Fruit fly (Drosophila melanogaster): ENCODE measurements around the gene CG7573.

The CG7573 gene

dm6 chr3L:11353002-11353401, 41.5 kb downstream of the CG7573 start (continued):
- TF ChIP-seq ro (GFP tag; IDR thresholded peaks at IDR 0.05) = peak; percentile 59; the same call in 1 of the 2 replicates
- peak; percentile 6 for TF ChIP-seq abd-A (tag; optimal IDR thresholded peaks at IDR 0.05)
- peak; percentile 91 for TF ChIP-seq Meics (GFP tag; optimal IDR thresholded peaks at IDR 0.05)
- TF ChIP-seq p53 (GFP tag; optimal IDR thresholded peaks at IDR 0.05) = peak; percentile 43
- peak; percentile 87 for TF ChIP-seq CoRest (tag; optimal IDR thresholded peaks at IDR 0.05)
- peak; percentile 80 for TF ChIP-seq CG9215 (GFP tag; IDR thresholded peaks at IDR 0.05)
- TF ChIP-seq CG5245 (GFP tag; optimal IDR thresholded peaks at IDR 0.05) = peak; percentile 77
- peak; percentile 57; the same call in 1 of the 3 replicates for TF ChIP-seq Optix (GFP tag; IDR thresholded peaks at IDR 0.05)
- TF ChIP-seq CG13424 (tag; optimal IDR thresholded peaks at IDR 0.05) = peak; percentile 76
- TF ChIP-seq CG1024 (GFP tag; IDR thresholded peaks at IDR 0.05) = peak; percentile 14; the same call in 1 of the 2 replicates
- TF ChIP-seq tap (tag; optimal IDR thresholded peaks at IDR 0.05) = peak; percentile 64
- TF ChIP-seq tll (GFP tag; optimal IDR thresholded peaks at IDR 0.05) = no peak
- no peak for TF ChIP-seq Sin3A (optimal IDR thresholded peaks at IDR 0.05)
- no peak for TF ChIP-seq CG2199 (GFP tag; IDR thresholded peaks at IDR 0.05)
- TF ChIP-seq row (GFP tag; IDR thresholded peaks at IDR 0.05) = peak; percentile 92
- peak; percentile 83 for TF ChIP-seq CG34422 (GFP tag; IDR thresholded peaks at IDR 0.05)
- TF ChIP-seq Nf-YC (tag; optimal IDR thresholded peaks at IDR 0.05) = peak; percentile 24
- peak; percentile 97 for TF ChIP-seq Ets65A (GFP tag)
- no peak for TF ChIP-seq amos (GFP tag; IDR thresholded peaks at IDR 0.05; ENCODE audit: partially characterized antibody)
- no peak for TF ChIP-seq CG17186 (GFP tag; optimal IDR thresholded peaks at IDR 0.05)
- TF ChIP-seq tio (GFP tag; optimal IDR thresholded peaks at IDR 0.05) = peak; percentile 86
- peak; percentile 67; the same call in 1 of the 2 replicates for TF ChIP-seq CG5953 (GFP tag; IDR thresholded peaks at IDR 0.05)
- TF ChIP-seq CG8281 (tag; optimal IDR thresholded peaks at IDR 0.05) = peak; percentile 34
- peak; percentile 71 for TF ChIP-seq Abd-B (GFP tag; optimal IDR thresholded peaks at IDR 0.05)
- TF ChIP-seq pum (GFP tag; optimal IDR thresholded peaks at IDR 0.05) = peak; percentile 70
- TF ChIP-seq Atf-2 (GFP tag; optimal IDR thresholded peaks at IDR 0.05) = peak; percentile 73
- no peak for TF ChIP-seq inv (GFP tag; IDR thresholded peaks at IDR 0.05; ENCODE audit: partially characterized antibody)
- TF ChIP-seq BtbVII (GFP tag; optimal IDR thresholded peaks at IDR 0.05) = peak; percentile 87
- peak; percentile 71 for TF ChIP-seq CG12942 (GFP tag; optimal IDR thresholded peaks at IDR 0.05)
- peak; percentile 75 for TF ChIP-seq CG9876 (GFP tag; optimal IDR thresholded peaks at IDR 0.05)
- TF ChIP-seq CG9817 (tag; optimal IDR thresholded peaks at IDR 0.05) = peak; percentile 88
- peak; percentile 49 for TF ChIP-seq oc (tag; optimal IDR thresholded peaks at IDR 0.05)
- no peak for TF ChIP-seq Bgb (GFP tag; IDR thresholded peaks at IDR 0.05; ENCODE audit: partially characterized antibody)
- TF ChIP-seq MTF-1 (GFP tag; optimal IDR thresholded peaks at IDR 0.05; ENCODE audit: borderline replicate concordance) = peak; percentile 12
- peak; percentile 89 for TF ChIP-seq HLH54F (GFP tag; optimal IDR thresholded peaks at IDR 0.05)
- no peak for TF ChIP-seq Lhr (GFP tag; optimal IDR thresholded peaks at IDR 0.05)
- TF ChIP-seq tgo (GFP tag; IDR thresholded peaks at IDR 0.05) = peak; percentile 82
- TF ChIP-seq NFAT (GFP tag; IDR thresholded peaks at IDR 0.05) = peak; percentile 87
- TF ChIP-seq gsb (GFP tag; IDR thresholded peaks at IDR 0.05) = peak; percentile 81
- peak; percentile 35 for TF ChIP-seq btn (GFP tag; optimal IDR thresholded peaks at IDR 0.05)
- TF ChIP-seq tup (GFP tag; optimal IDR thresholded peaks at IDR 0.05) = peak; percentile 38
- peak; percentile 14 for TF ChIP-seq CG17802 (tag; optimal IDR thresholded peaks at IDR 0.05)
- TF ChIP-seq ERR (GFP tag; optimal IDR thresholded peaks at IDR 0.05) = peak; percentile 88
- TF ChIP-seq CG7357 (GFP tag; IDR thresholded peaks at IDR 0.05) = peak; percentile 70
- no peak for TF ChIP-seq CG1832 (GFP tag; optimal IDR thresholded peaks at IDR 0.05)
- TF ChIP-seq CG10366 (GFP tag; IDR thresholded peaks at IDR 0.05) = peak; percentile 83
- TF ChIP-seq fd3F (GFP tag; optimal IDR thresholded peaks at IDR 0.05) = peak; percentile 72
- TF ChIP-seq CG1792 (GFP tag; optimal IDR thresholded peaks at IDR 0.05) = peak; percentile 85
- peak; percentile 67 for TF ChIP-seq Mrtf (GFP tag; IDR thresholded peaks at IDR 0.05)
- no peak for TF ChIP-seq hbn (GFP tag; IDR thresholded peaks at IDR 0.05; ENCODE audit: partially characterized antibody)
- no peak for TF ChIP-seq CG6791 (GFP tag; IDR thresholded peaks at IDR 0.05; ENCODE audit: partially characterized antibody)

Measured in whole organism, embryonic.